Fruit fly (Drosophila melanogaster) whole organism, prepupa: Measurements from ENCODE around the gene Or71a.

Experiments
- Blimp-1 ChIP-seq: fragments of 200-800 bp; sonication (Bioruptor generic); optimal IDR thresholded peaks from 3 replicates; lab custom pipeline; 2017; ENCODE audit warnings: missing biosample characterization, missing genetic modification characterization, mild to moderate bottlenecking, moderate library complexity, missing genetic modification reagents
- CG10631 ChIP-seq: fragments of 200-800 bp; sonication (Bioruptor generic); optimal IDR thresholded peaks from 2 replicates; lab custom pipeline; 2016; ENCODE audit warnings: missing biosample characterization, missing genetic modification characterization
- CG11294 ChIP-seq: fragments of 200-800 bp; sonication (Bioruptor generic); IDR thresholded peaks from 2 replicates; pipeline ENCODE4 v1.3.6; 2022; ENCODE audit warnings: missing biosample characterization, missing genetic modification characterization
- CG11762 ChIP-seq: fragments of 200-800 bp; sonication (Bioruptor generic); optimal IDR thresholded peaks from 3 replicates; lab custom pipeline; 2016; ENCODE audit warnings: missing biosample characterization, missing genetic modification characterization; ENCODE audit not compliant: insufficient read depth
- CG11902 ChIP-seq: fragments of 200-800 bp; sonication (Bioruptor generic); optimal IDR thresholded peaks from 3 replicates; lab custom pipeline; 2016; ENCODE audit warnings: missing biosample characterization, missing genetic modification characterization
- CG15336 ChIP-seq: fragments of 200-800 bp; sonication (Bioruptor generic); IDR thresholded peaks from 2 replicates; pipeline ENCODE4 v1.3.6; 2022; ENCODE audit warnings: missing biosample characterization, missing genetic modification characterization
- CG31627 ChIP-seq: fragments of 200-800 bp; sonication (Bioruptor generic); optimal IDR thresholded peaks from 3 replicates; lab custom pipeline; 2016; ENCODE audit warnings: missing biosample characterization, missing genetic modification characterization
- CG34406 ChIP-seq: fragments of 200-800 bp; sonication (Bioruptor generic); optimal IDR thresholded peaks from 3 replicates; lab custom pipeline; 2016; ENCODE audit warnings: missing biosample characterization, missing genetic modification characterization
- CG3919 ChIP-seq: fragments of 200-800 bp; sonication (Bioruptor generic); optimal IDR thresholded peaks from 3 replicates; lab custom pipeline; 2016; ENCODE audit warnings: missing biosample characterization, missing genetic modification characterization
- CG6276 ChIP-seq: fragments of 200-800 bp; sonication (Bioruptor generic); optimal IDR thresholded peaks from 2 replicates; lab custom pipeline; 2017; ENCODE audit warnings: missing biosample characterization, mild to moderate bottlenecking, missing genetic modification characterization
- CG6792 ChIP-seq: fragments of 200-800 bp; sonication (Bioruptor generic); optimal IDR thresholded peaks from 3 replicates; lab custom pipeline; 2016; ENCODE audit warnings: missing biosample characterization, missing genetic modification characterization
- CG6808 ChIP-seq: fragments of 200-800 bp; sonication (Bioruptor generic); optimal IDR thresholded peaks from 3 replicates; lab custom pipeline; 2017; ENCODE audit warnings: missing biosample characterization, missing genetic modification characterization, mild to moderate bottlenecking, moderate library complexity, missing genetic modification reagents
- CG6854 ChIP-seq: fragments of 200-800 bp; sonication (Bioruptor generic); optimal IDR thresholded peaks from 2 replicates; lab custom pipeline; 2017; ENCODE audit warnings: missing biosample characterization, mild to moderate bottlenecking, missing genetic modification characterization
- CG8119 ChIP-seq: fragments of 200-800 bp; sonication (Bioruptor generic); IDR thresholded peaks from 3 replicates; pipeline ENCODE4 v1.3.6; 2022; ENCODE audit warnings: missing biosample characterization, missing genetic modification characterization
- CG8319 ChIP-seq: fragments of 200-800 bp; sonication (Bioruptor generic); optimal IDR thresholded peaks from 3 replicates; lab custom pipeline; 2016; ENCODE audit warnings: missing biosample characterization, missing genetic modification characterization
- CG8632 ChIP-seq: fragments of 200-800 bp; sonication (Bioruptor generic); optimal IDR thresholded peaks from 3 replicates; lab custom pipeline; 2016; ENCODE audit warnings: missing biosample characterization, missing genetic modification characterization
- CG9139 ChIP-seq: fragments of 200-800 bp; sonication (Bioruptor generic); optimal IDR thresholded peaks from 3 replicates; lab custom pipeline; 2017; ENCODE audit warnings: missing biosample characterization, mild to moderate bottlenecking, missing genetic modification characterization
- Eip78C ChIP-seq: fragments of 200-800 bp; sonication (Bioruptor generic); peaks from one replicate; lab custom pipeline; 2016; ENCODE audit warnings: missing biosample characterization, missing genetic modification characterization
- Ets21C ChIP-seq: fragments of 200-800 bp; sonication (Bioruptor generic); optimal IDR thresholded peaks from 3 replicates; lab custom pipeline; 2016; ENCODE audit warnings: missing biosample characterization, missing genetic modification characterization
- Gug ChIP-seq: fragments of 200-800 bp; sonication (Bioruptor generic); IDR thresholded peaks from 2 replicates; pipeline ENCODE4 v1.3.6; 2022; ENCODE audit warnings: missing biosample characterization, missing genetic modification characterization
- Hr38 ChIP-seq: sonication (Bioruptor generic); optimal IDR thresholded peaks from 2 replicates; lab custom pipeline; 2016; ENCODE audit warnings: missing biosample characterization, missing genetic modification characterization
- Hr39 ChIP-seq: fragments of 200-800 bp; sonication (Bioruptor generic); optimal IDR thresholded peaks from 2 replicates; lab custom pipeline; 2016; ENCODE audit warnings: missing biosample characterization, missing genetic modification characterization
- Hr4 ChIP-seq: fragments of 200-800 bp; sonication (Bioruptor generic); optimal IDR thresholded peaks from 3 replicates; lab custom pipeline; 2016; ENCODE audit warnings: missing biosample characterization, missing genetic modification characterization
- Sox14 ChIP-seq: fragments of 200-800 bp; sonication (Bioruptor generic); optimal IDR thresholded peaks from 3 replicates; lab custom pipeline; 2016; ENCODE audit warnings: missing biosample characterization, missing genetic modification characterization
- Sox15 ChIP-seq: fragments of 200-800 bp; sonication (Bioruptor generic); optimal IDR thresholded peaks from 3 replicates; lab custom pipeline; 2016; ENCODE audit warnings: missing biosample characterization, missing genetic modification characterization
- achi ChIP-seq: fragments of 200-800 bp; sonication (Bioruptor generic); optimal IDR thresholded peaks from 3 replicates; lab custom pipeline; 2016; ENCODE audit warnings: missing biosample characterization, missing genetic modification characterization
- acj6 ChIP-seq: fragments of 200-800 bp; sonication (Bioruptor generic); optimal IDR thresholded peaks from 3 replicates; lab custom pipeline; 2016; ENCODE audit warnings: missing biosample characterization, missing genetic modification characterization
- cyc ChIP-seq: fragments of 200-800 bp; sonication (Bioruptor generic); optimal IDR thresholded peaks from 3 replicates; lab custom pipeline; 2016; ENCODE audit warnings: missing biosample characterization, missing genetic modification characterization
- dsx ChIP-seq: fragments of 200-800 bp; optimal IDR thresholded peaks from 3 replicates; lab custom pipeline; 2019; ENCODE audit warnings: missing biosample characterization, mild to moderate bottlenecking, missing genetic modification characterization, moderate library complexity; ENCODE audit not compliant: poor library complexity, severe bottlenecking
- eg ChIP-seq: fragments of 200-800 bp; sonication (Bioruptor generic); IDR thresholded peaks from 3 replicates; pipeline ENCODE4 v1.3.6; 2022; ENCODE audit warnings: missing biosample characterization, missing genetic modification characterization
- fd59A ChIP-seq: fragments of 200-800 bp; sonication (Bioruptor generic); optimal IDR thresholded peaks from 2 replicates; lab custom pipeline; 2017; ENCODE audit warnings: missing biosample characterization, mild to moderate bottlenecking, missing genetic modification characterization, missing genetic modification reagents
- fd85E ChIP-seq: fragments of 200-800 bp; sonication (Bioruptor generic); optimal IDR thresholded peaks from 3 replicates; lab custom pipeline; 2016; ENCODE audit warnings: missing biosample characterization, missing genetic modification characterization
- fkh ChIP-seq: fragments of 200-800 bp; sonication (Bioruptor generic); optimal IDR thresholded peaks from 3 replicates; lab custom pipeline; 2017; ENCODE audit warnings: missing biosample characterization, mild to moderate bottlenecking, missing genetic modification characterization, moderate library complexity
- lz ChIP-seq: fragments of 200-800 bp; sonication (Bioruptor generic); optimal IDR thresholded peaks from 3 replicates; lab custom pipeline; 2016; ENCODE audit warnings: missing biosample characterization, missing genetic modification characterization
- net ChIP-seq: fragments of 200-800 bp; sonication (Bioruptor generic); optimal IDR thresholded peaks from 3 replicates; lab custom pipeline; 2016; ENCODE audit warnings: missing biosample characterization, missing genetic modification characterization
- pdm3 ChIP-seq: fragments of 200-800 bp; sonication (Bioruptor generic); optimal IDR thresholded peaks from 3 replicates; lab custom pipeline; 2016; ENCODE audit warnings: missing biosample characterization, missing genetic modification characterization
- svp ChIP-seq: fragments of 200-800 bp; sonication (Bioruptor generic); peaks from one replicate; lab custom pipeline; 2016; ENCODE audit warnings: missing biosample characterization, missing genetic modification characterization
- vri ChIP-seq: fragments of 200-800 bp; sonication (Bioruptor generic); optimal IDR thresholded peaks from 3 replicates; lab custom pipeline; 2016; ENCODE audit warnings: missing biosample characterization, mild to moderate bottlenecking, missing genetic modification characterization

The Or71a gene

dm6 chr3L:15093929-15094588 lies 15.8 kb upstream of the Or71a start (continued):
- peak; percentile 77 for TF ChIP-seq vri (GFP tag; lab: Kevin White, UChicago)
- no peak for TF ChIP-seq CG8319 (GFP tag; lab: Kevin White, UChicago)
- peak; percentile 29 for TF ChIP-seq cyc
- TF ChIP-seq CG11902 (GFP tag; lab: Kevin White, UChicago), result no peak
- no peak for TF ChIP-seq CG10631 (GFP tag; lab: Kevin White, UChicago)
- peak; percentile 35 for TF ChIP-seq pdm3 (GFP tag; lab: Kevin White, UChicago)
- peak; percentile 17 for TF ChIP-seq Sox14 (GFP tag; lab: Kevin White, UChicago)

- TF ChIP-seq CG31627 (no peak), CG34406 (GFP tag; lab: Kevin White, UChicago) (no peak), CG11902 (GFP tag; lab: Kevin White, UChicago) (no peak), Sox14 (GFP tag; lab: Kevin White, UChicago) (no peak), CG6854 (GFP tag; lab: Kevin White, UChicago) (no peak), CG11294 (GFP tag; lab: Robert Waterston, UW) (no peak), Ets21C (GFP tag; lab: Kevin White, UChicago) (no peak), CG6276 (GFP tag; lab: Kevin White, UChicago) (no peak), eg (GFP tag; lab: Robert Waterston, UW) (no peak), CG11762 (no peak), CG3919 (GFP tag; lab: Kevin White, UChicago) (no peak), fkh (GFP tag; lab: Kevin White, UChicago) (no peak), acj6 (GFP tag; lab: Kevin White, UChicago) (no peak), Gug (GFP tag; lab: Robert Waterston, UW) (no peak), Hr39 (GFP tag; lab: Kevin White, UChicago) (no peak), CG6808 (GFP tag; lab: Kevin White, UChicago) (no peak), net (GFP tag; lab: Kevin White, UChicago) (no peak), lz (GFP tag; lab: Kevin White, UChicago) (no peak), CG9139 (GFP tag; lab: Kevin White, UChicago) (no peak), Blimp-1 (GFP tag; lab: Kevin White, UChicago) (no peak)
These were observed 11.8 kb upstream of the Or71a start for dm6 chr3L:15089887-15090679.

dm6 chr3L:15089083-15089704 lies 10.9 kb upstream of the Or71a start:
- TF ChIP-seq CG6854 (GFP tag; lab: Kevin White, UChicago) (no peak), Hr4 (GFP tag; lab: Kevin White, UChicago) (no peak), CG9139 (GFP tag; lab: Kevin White, UChicago) (no peak), Ets21C (GFP tag; lab: Kevin White, UChicago) (no peak), fd59A (no peak), Hr38 (GFP tag; lab: Kevin White, UChicago) (no peak), fd85E (GFP tag; lab: Kevin White, UChicago) (no peak), CG34406 (GFP tag; lab: Kevin White, UChicago) (no peak), CG8119 (GFP tag; lab: Robert Waterston, UW) (no peak), CG11294 (GFP tag; lab: Robert Waterston, UW) (no peak), dsx (no peak), CG31627 (no peak), lz (GFP tag; lab: Kevin White, UChicago) (no peak)

dm6 chr3L:15088285-15088684 lies 10.0 kb upstream of the Or71a start:
- TF ChIP-seq pdm3 (GFP tag; lab: Kevin White, UChicago) (no peak), svp (GFP tag; lab: Kevin White, UChicago) (peak; percentile 95), Gug (GFP tag; lab: Robert Waterston, UW) (no peak), CG31627 (no peak), CG15336 (peak; percentile 17; the same call in 1 of the 2 replicates), CG3919 (GFP tag; lab: Kevin White, UChicago) (no peak), Eip78C (GFP tag; lab: Kevin White, UChicago) (no peak), CG9139 (GFP tag; lab: Kevin White, UChicago) (no peak), Hr39 (GFP tag; lab: Kevin White, UChicago) (no peak), CG34406 (GFP tag; lab: Kevin White, UChicago) (no peak), achi (GFP tag; lab: Kevin White, UChicago) (no peak), fd85E (GFP tag; lab: Kevin White, UChicago) (no peak), CG11762 (no peak), CG6276 (GFP tag; lab: Kevin White, UChicago) (peak; percentile 5), CG6792 (GFP tag; lab: Kevin White, UChicago) (no peak), CG11294 (GFP tag; lab: Robert Waterston, UW) (no peak), CG8632 (GFP tag; lab: Kevin White, UChicago) (no peak), CG10631 (GFP tag; lab: Kevin White, UChicago) (no peak), Sox15 (GFP tag; lab: Kevin White, UChicago) (no peak), Ets21C (GFP tag; lab: Kevin White, UChicago) (no peak), fd59A (no peak)
